Fruit fly (Drosophila melanogaster) whole organism, embryonic: ENCODE data around the gene chic.

Source experiments
- Ada2b ChIP-seq: fragments of 200-800 bp; sonication (Bioruptor generic); IDR thresholded peaks from 2 replicates; pipeline ENCODE4 v1.3.6; 2022; ENCODE audit warnings: missing biosample characterization, missing genetic modification characterization
- CG10431 ChIP-seq: fragments of 200-800 bp; sonication (Bioruptor generic); optimal IDR thresholded peaks from 3 replicates; lab custom pipeline; 2018; ENCODE audit warnings: missing biosample characterization, mild to moderate bottlenecking, missing genetic modification characterization
- CG10959 ChIP-seq: fragments of 200-800 bp; sonication (Bioruptor generic); IDR thresholded peaks from 2 replicates; pipeline ENCODE4 v1.3.6; 2022; ENCODE audit warnings: missing biosample characterization, missing genetic modification characterization
- CG11093 ChIP-seq: fragments of 200-800 bp; sonication (Bioruptor generic); IDR thresholded peaks from 3 replicates; pipeline ENCODE4 v1.3.6; 2022; ENCODE audit warnings: missing biosample characterization, missing genetic modification characterization
- CG11695 ChIP-seq: fragments of 200-800 bp; sonication (Bioruptor generic); IDR thresholded peaks from 3 replicates; pipeline ENCODE4 v1.3.6; 2022; ENCODE audit warnings: missing biosample characterization, missing genetic modification characterization
- CG1233 ChIP-seq: fragments of 200-800 bp; sonication (Bioruptor generic); optimal IDR thresholded peaks from 4 replicates; lab custom pipeline; 2018; ENCODE audit warnings: missing biosample characterization, mild to moderate bottlenecking, missing genetic modification characterization
- CG12744 ChIP-seq: fragments of 200-800 bp; sonication (Bioruptor generic); optimal IDR thresholded peaks from 2 replicates; lab custom pipeline; 2016; ENCODE audit warnings: missing biosample characterization, missing genetic modification characterization
- CG15601 ChIP-seq: fragments of 200-800 bp; sonication (Bioruptor generic); optimal IDR thresholded peaks from 3 replicates; lab custom pipeline; 2019; ENCODE audit warnings: missing biosample characterization, mild to moderate bottlenecking, missing genetic modification characterization, moderate library complexity
- CG16815 ChIP-seq: fragments of 200-800 bp; sonication (Bioruptor generic); optimal IDR thresholded peaks from 3 replicates; lab custom pipeline; 2017; ENCODE audit warnings: missing biosample characterization, mild to moderate bottlenecking, missing genetic modification characterization
- CG16863 ChIP-seq: fragments of 200-800 bp; sonication (Bioruptor generic); optimal IDR thresholded peaks from 3 replicates; lab custom pipeline; 2016; ENCODE audit warnings: missing biosample characterization, missing genetic modification characterization
- CG18764 ChIP-seq: fragments of 200-800 bp; sonication (Bioruptor generic); optimal IDR thresholded peaks from 3 replicates; lab custom pipeline; 2016; ENCODE audit warnings: missing biosample characterization, missing genetic modification characterization
- CG2116 ChIP-seq: fragments of 200-800 bp; sonication (Bioruptor generic); optimal IDR thresholded peaks from 3 replicates; lab custom pipeline; 2018; ENCODE audit warnings: missing biosample characterization, mild to moderate bottlenecking, missing genetic modification characterization
- CG2678 ChIP-seq: fragments of 200-800 bp; sonication (Bioruptor generic); optimal IDR thresholded peaks from 3 replicates; lab custom pipeline; 2019; ENCODE audit warnings: missing biosample characterization, mild to moderate bottlenecking, missing genetic modification characterization, moderate library complexity
- CG31388 ChIP-seq: fragments of 200-800 bp; sonication (Bioruptor generic); optimal IDR thresholded peaks from 2 replicates; lab custom pipeline; 2016; ENCODE audit warnings: missing biosample characterization, missing genetic modification characterization
- CG32532 ChIP-seq: fragments of 200-800 bp; sonication (Bioruptor generic); IDR thresholded peaks from 2 replicates; pipeline ENCODE4 v1.3.6; 2022; ENCODE audit warnings: missing biosample characterization, missing genetic modification characterization
- CG4617 ChIP-seq: fragments of 200-800 bp; sonication (Bioruptor generic); optimal IDR thresholded peaks from 3 replicates; lab custom pipeline; 2016; ENCODE audit warnings: missing biosample characterization, missing genetic modification characterization, borderline replicate concordance
- CG5245 ChIP-seq: fragments of 200-800 bp; sonication (Bioruptor generic); optimal IDR thresholded peaks from 3 replicates; lab custom pipeline; 2016; ENCODE audit warnings: missing biosample characterization, missing genetic modification characterization
- CG6654 ChIP-seq: fragments of 200-800 bp; sonication (Bioruptor generic); optimal IDR thresholded peaks from 2 replicates; lab custom pipeline; 2017; ENCODE audit warnings: missing biosample characterization, mild to moderate bottlenecking, missing genetic modification characterization
- CG7987 ChIP-seq: fragments of 200-800 bp; sonication (Bioruptor generic); optimal IDR thresholded peaks from 2 replicates; lab custom pipeline; 2018; ENCODE audit warnings: missing biosample characterization, mild to moderate bottlenecking, missing genetic modification characterization, moderate library complexity
- CkIIα-i1 ChIP-seq: fragments of 200-800 bp; sonication (Bioruptor generic); IDR thresholded peaks from 2 replicates; pipeline ENCODE4 v1.3.6; 2022; ENCODE audit warnings: missing biosample characterization, missing genetic modification characterization
- Dad ChIP-seq: fragments of 200-800 bp; sonication (Bioruptor generic); optimal IDR thresholded peaks from 3 replicates; lab custom pipeline; 2016; ENCODE audit warnings: missing biosample characterization, missing genetic modification characterization
- Dll ChIP-seq: fragments of 200-800 bp; sonication (Bioruptor generic); IDR thresholded peaks from 4 replicates; pipeline ENCODE4 v1.3.6; 2022; ENCODE audit warnings: missing biosample characterization, missing genetic modification characterization; ENCODE audit not compliant: partially characterized antibody
- Fer1 ChIP-seq: fragments of 200-800 bp; sonication (Bioruptor generic); optimal IDR thresholded peaks from 2 replicates; lab custom pipeline; 2017; ENCODE audit warnings: missing biosample characterization, mild to moderate bottlenecking, missing genetic modification characterization
- Hey ChIP-seq: fragments of 200-800 bp; sonication (Bioruptor generic); optimal IDR thresholded peaks from 3 replicates; lab custom pipeline; 2018; ENCODE audit warnings: missing biosample characterization, mild to moderate bottlenecking, missing genetic modification characterization
- NK7.1 ChIP-seq: fragments of 200-800 bp; sonication (Bioruptor generic); optimal IDR thresholded peaks from 3 replicates; lab custom pipeline; 2016; ENCODE audit warnings: missing biosample characterization, missing genetic modification characterization
- Nf-YA ChIP-seq: fragments of 200-800 bp; sonication (Bioruptor generic); IDR thresholded peaks from 2 replicates; pipeline ENCODE4 v1.3.6; 2022; ENCODE audit warnings: missing biosample characterization, missing genetic modification characterization
- Nf-YC ChIP-seq: fragments of 200-800 bp; optimal IDR thresholded peaks from 3 replicates; lab custom pipeline; 2019; ENCODE audit warnings: missing biosample characterization, mild to moderate bottlenecking, missing genetic modification characterization, moderate library complexity
- Optix ChIP-seq: fragments of 200-800 bp; sonication (Bioruptor generic); IDR thresholded peaks from 3 replicates; pipeline ENCODE4 v1.3.6; 2022; ENCODE audit warnings: missing biosample characterization, missing genetic modification characterization
- PHDP ChIP-seq: fragments of 200-800 bp; sonication (Bioruptor generic); optimal IDR thresholded peaks from 3 replicates; lab custom pipeline; 2018; ENCODE audit warnings: missing biosample characterization, mild to moderate bottlenecking, missing genetic modification characterization, moderate library complexity
- amos ChIP-seq: fragments of 200-800 bp; sonication (Bioruptor generic); IDR thresholded peaks from 2 replicates; pipeline ENCODE4 v1.3.6; 2022; ENCODE audit warnings: missing biosample characterization, missing genetic modification characterization; ENCODE audit not compliant: partially characterized antibody
- br ChIP-seq: fragments of >200 bp; optimal IDR thresholded peaks from 2 replicates; lab custom pipeline; 2017
- danr ChIP-seq: fragments of 200-800 bp; sonication (Bioruptor generic); IDR thresholded peaks from 2 replicates; pipeline ENCODE4 v1.3.6; 2022; ENCODE audit warnings: missing biosample characterization, missing genetic modification characterization
- en ChIP-seq: fragments of 200-800 bp; sonication (Bioruptor generic); optimal IDR thresholded peaks from 2 replicates; lab custom pipeline; 2016; ENCODE audit warnings: missing biosample characterization, missing genetic modification characterization
- exex ChIP-seq: fragments of 200-800 bp; sonication (Bioruptor generic); optimal IDR thresholded peaks from 4 replicates; lab custom pipeline; 2018; ENCODE audit warnings: missing biosample characterization, mild to moderate bottlenecking, missing genetic modification characterization, moderate library complexity
- gem ChIP-seq: fragments of 200-800 bp; sonication (Bioruptor generic); optimal IDR thresholded peaks from 2 replicates; lab custom pipeline; 2019; ENCODE audit warnings: missing biosample characterization, mild to moderate bottlenecking, missing genetic modification characterization, moderate library complexity
- inv ChIP-seq: fragments of 200-800 bp; sonication (Bioruptor generic); IDR thresholded peaks from 2 replicates; pipeline ENCODE4 v1.3.6; 2022; ENCODE audit warnings: missing biosample characterization, missing genetic modification characterization; ENCODE audit not compliant: partially characterized antibody
- lmd ChIP-seq: fragments of 200-800 bp; sonication (Bioruptor generic); IDR thresholded peaks from 2 replicates; pipeline ENCODE4 v1.3.6; 2022; ENCODE audit warnings: missing biosample characterization, missing genetic modification characterization
- nmo ChIP-seq: fragments of 200-800 bp; sonication (Bioruptor generic); optimal IDR thresholded peaks from 2 replicates; lab custom pipeline; 2018; ENCODE audit warnings: missing biosample characterization, mild to moderate bottlenecking, missing genetic modification characterization, moderate library complexity
- sd ChIP-seq: fragments of 200-800 bp; sonication (Bioruptor generic); optimal IDR thresholded peaks from 3 replicates; lab custom pipeline; 2018; ENCODE audit warnings: missing biosample characterization, mild to moderate bottlenecking, missing genetic modification characterization, moderate library complexity
- sens ChIP-seq: fragments of 200-800 bp; sonication (Bioruptor generic); peaks from one replicate; lab custom pipeline; 2016; ENCODE audit warnings: missing biosample characterization, missing genetic modification characterization
- sens-2 ChIP-seq: fragments of 200-800 bp; sonication (Bioruptor generic); IDR thresholded peaks from 2 replicates; pipeline ENCODE4 v1.3.6; 2022; ENCODE audit warnings: missing biosample characterization, missing genetic modification characterization
- sob ChIP-seq: fragments of 200-800 bp; sonication (Bioruptor generic); IDR thresholded peaks from 2 replicates; pipeline ENCODE4 v1.3.6; 2022; ENCODE audit warnings: missing biosample characterization, missing genetic modification characterization
- unpg ChIP-seq: fragments of 200-800 bp; sonication (Bioruptor generic); optimal IDR thresholded peaks from 3 replicates; lab custom pipeline; 2018; ENCODE audit warnings: missing biosample characterization, mild to moderate bottlenecking, missing genetic modification characterization, moderate library complexity
- wor ChIP-seq: fragments of 200-800 bp; sonication (Bioruptor generic); IDR thresholded peaks from 2 replicates; pipeline ENCODE4 v1.3.6; 2022; ENCODE audit warnings: missing biosample characterization, missing genetic modification characterization

Gene chic

dm6 chr2L:5944305-5945282, 36.2 kb downstream of the chic start (continued):
- TF ChIP-seq sob (GFP tag; lab: Robert Waterston, UW): peak; percentile 21; the same call in 1 of the 2 replicates
- TF ChIP-seq sd: peak; percentile 86
- TF ChIP-seq lmd (GFP tag; lab: Robert Waterston, UW): 0 out of 2 replicates have a peak, but pooled peaks have one; percentile 6
- TF ChIP-seq Fer1 (GFP tag; lab: Kevin White, UChicago): no peak

DNA sequence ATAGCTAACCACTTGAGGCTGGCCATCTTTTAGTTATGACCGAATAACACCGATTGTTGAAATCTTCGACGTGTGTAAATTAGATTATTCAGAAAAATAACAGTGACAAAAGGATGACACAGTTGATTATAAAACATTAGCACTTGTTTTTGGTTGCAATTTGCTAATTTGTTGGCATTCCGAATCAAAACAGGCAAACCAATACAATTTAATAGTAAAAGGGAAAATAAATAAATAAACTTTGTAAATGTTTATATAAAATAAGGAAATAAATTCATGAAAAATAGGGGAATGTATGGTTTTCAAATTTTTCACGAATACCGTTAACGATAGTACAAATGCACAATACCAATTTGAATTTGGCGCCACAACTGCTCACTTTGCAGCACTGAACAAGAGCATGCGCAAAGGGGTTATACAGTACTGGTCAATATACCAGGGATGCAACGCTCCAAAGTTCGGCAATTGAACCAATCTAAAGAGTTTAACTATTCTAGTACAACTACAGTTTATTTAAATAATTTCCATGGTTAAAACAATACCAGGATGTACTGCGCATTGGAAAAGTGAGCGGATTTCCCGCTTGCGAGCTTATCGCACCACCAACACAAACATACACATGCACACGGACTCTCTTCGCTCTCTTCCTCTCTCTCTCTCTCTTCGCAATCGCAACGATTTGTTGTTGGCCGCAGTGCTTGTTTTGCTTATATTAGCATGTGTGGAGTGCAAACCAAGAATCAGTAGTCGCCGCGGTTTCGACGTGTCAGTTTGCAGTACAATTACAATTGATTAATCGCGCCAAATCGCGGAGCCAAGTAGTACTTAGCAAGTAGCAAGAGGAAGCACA, 37.4 kb downstream of the chic start, which contains the start of the genes Sfp26Ad and Gpdh1:
Gene Sfp26Ad, minus strand, starts transcription at position 76 of the 850 bp plus-strand sequence.
Gene Gpdh1, plus strand, starts transcription at position 415 of the 850 bp plus-strand sequence.
- peak; percentile 84 for TF ChIP-seq sob (GFP tag; lab: Robert Waterston, UW)
- peak; percentile 79 for TF ChIP-seq gem (tag; lab: Kevin White, UChicago)
- TF ChIP-seq unpg (GFP tag; lab: Kevin White, UChicago): peak; percentile 68
- TF ChIP-seq CG2116 (GFP tag; lab: Kevin White, UChicago): peak; percentile 79
- TF ChIP-seq sens-2 (GFP tag; lab: Robert Waterston, UW): 0 out of 2 replicates have a peak, but pooled peaks have one; percentile 5
- TF ChIP-seq PHDP (tag; lab: Kevin White, UChicago): peak; percentile 73
- TF ChIP-seq CG6654 (GFP tag; lab: Kevin White, UChicago): no peak
- peak; percentile 69 for TF ChIP-seq CG7987 (GFP tag; lab: Kevin White, UChicago)
- TF ChIP-seq inv (GFP tag; lab: Robert Waterston, UW): no peak
- peak; percentile 38 for TF ChIP-seq CG12744 (GFP tag; lab: Kevin White, UChicago)
- TF ChIP-seq wor (GFP tag; lab: Robert Waterston, UW): no peak
- peak; percentile 69 for TF ChIP-seq CG15601 (tag; lab: Kevin White, UChicago)
- peak; percentile 9 for TF ChIP-seq CG1233 (GFP tag; lab: Kevin White, UChicago)
- TF ChIP-seq Nf-YC (tag; lab: Kevin White, UChicago): peak; percentile 71
- peak; percentile 32; the same call in 1 of the 2 replicates for TF ChIP-seq CG10959 (GFP tag; lab: Robert Waterston, UW)
- peak; percentile 67 for TF ChIP-seq en (GFP tag; lab: Kevin White, UChicago)
- TF ChIP-seq CG16815 (GFP tag; lab: Kevin White, UChicago): peak; percentile 53
- peak; percentile 31 for TF ChIP-seq CG31388
- TF ChIP-seq nmo (GFP tag; lab: Kevin White, UChicago): peak; percentile 64
- 0 out of 3 replicates have a peak, but pooled peaks have one; percentile 40 for TF ChIP-seq Optix (GFP tag; lab: Robert Waterston, UW)
- no peak for TF ChIP-seq CG11093 (GFP tag; lab: Robert Waterston, UW)
- TF ChIP-seq CG11695 (GFP tag; lab: Robert Waterston, UW): peak; percentile 64; the same call in 2 of the 3 replicates
- TF ChIP-seq CG10431 (GFP tag; lab: Kevin White, UChicago): no peak
- peak; percentile 72 for TF ChIP-seq CG2678 (tag; lab: Kevin White, UChicago)
- TF ChIP-seq CG4617 (GFP tag; lab: Kevin White, UChicago): peak; percentile 91
- TF ChIP-seq CG5245 (GFP tag; lab: Kevin White, UChicago): peak; percentile 75
- peak; percentile 36 for TF ChIP-seq Nf-YA (GFP tag; lab: Robert Waterston, UW)
- peak; percentile 66 for TF ChIP-seq exex
- peak; percentile 46 for TF ChIP-seq CG16863 (GFP tag; lab: Kevin White, UChicago)
- TF ChIP-seq CkIIα-i1 (GFP tag; lab: Robert Waterston, UW): no peak
- peak; percentile 95 for TF ChIP-seq sens
- peak; percentile 51 for TF ChIP-seq NK7.1 (GFP tag; lab: Kevin White, UChicago)
- peak; percentile 67 for TF ChIP-seq CG18764 (GFP tag; lab: Kevin White, UChicago)
- TF ChIP-seq CG32532 (GFP tag; lab: Robert Waterston, UW): peak; percentile 80
- TF ChIP-seq Hey (tag; lab: Kevin White, UChicago): no peak
- TF ChIP-seq Dll: peak; percentile 77
- TF ChIP-seq amos: peak; percentile 36
- peak; percentile 54; the same call in 1 of the 2 replicates for TF ChIP-seq Ada2b (GFP tag; lab: Robert Waterston, UW)
- TF ChIP-seq br (lab: Kevin White, UChicago): no peak
- peak; percentile 79 for TF ChIP-seq Dad (GFP tag; lab: Kevin White, UChicago)
- no peak for TF ChIP-seq danr
